Fruit fly (Drosophila melanogaster) whole organism, embryonic: ENCODE results near the gene fan.

ENCODE experiments used
- Aef1 ChIP-seq: fragments of 200-800 bp; sonication (Bioruptor generic); IDR thresholded peaks from 3 replicates; pipeline ENCODE4 v1.3.6; 2022; ENCODE audit warnings: missing biosample characterization, missing genetic modification characterization
- BEAF-32 ChIP-seq: fragments of 200-800 bp; sonication (Bioruptor generic); optimal IDR thresholded peaks from 3 replicates; lab custom pipeline; 2017; ENCODE audit warnings: missing biosample characterization, missing genetic modification characterization, mild to moderate bottlenecking, moderate library complexity, missing genetic modification reagents
- CG11247 ChIP-seq: fragments of 200-800 bp; sonication (Bioruptor generic); IDR thresholded peaks from 2 replicates; pipeline ENCODE4 v1.3.6; 2022; ENCODE audit warnings: missing biosample characterization, missing genetic modification characterization
- CG11696 ChIP-seq: fragments of 200-800 bp; sonication (Bioruptor generic); IDR thresholded peaks from 2 replicates; pipeline ENCODE4 v1.3.6; 2022; ENCODE audit warnings: missing biosample characterization, missing genetic modification characterization
- CG12219 ChIP-seq: fragments of 200-800 bp; sonication (Bioruptor generic); optimal IDR thresholded peaks from 3 replicates; lab custom pipeline; 2018; ENCODE audit warnings: missing biosample characterization, mild to moderate bottlenecking, missing genetic modification characterization
- CG12299 ChIP-seq: fragments of 200-800 bp; sonication (Bioruptor generic); optimal IDR thresholded peaks from 2 replicates; lab custom pipeline; 2018; ENCODE audit warnings: missing biosample characterization, mild to moderate bottlenecking, missing genetic modification characterization
- CG13424 ChIP-seq: fragments of 200-800 bp; sonication (Bioruptor generic); optimal IDR thresholded peaks from 2 replicates; lab custom pipeline; 2019; ENCODE audit warnings: missing biosample characterization, mild to moderate bottlenecking, missing genetic modification characterization, moderate library complexity
- CG14441 ChIP-seq: fragments of 200-800 bp; sonication (Bioruptor generic); IDR thresholded peaks from 2 replicates; pipeline ENCODE4 v1.3.6; 2022; ENCODE audit warnings: missing biosample characterization, missing genetic modification characterization
- CG15011 ChIP-seq: fragments of 200-800 bp; sonication (Bioruptor generic); optimal IDR thresholded peaks from 3 replicates; lab custom pipeline; 2018; ENCODE audit warnings: missing biosample characterization, mild to moderate bottlenecking, missing genetic modification characterization
- CG15479 ChIP-seq: fragments of 200-800 bp; sonication (Bioruptor generic); optimal IDR thresholded peaks from 3 replicates; lab custom pipeline; 2019; ENCODE audit warnings: missing biosample characterization, mild to moderate bottlenecking, missing genetic modification characterization, moderate library complexity
- CG15601 ChIP-seq: fragments of 200-800 bp; sonication (Bioruptor generic); optimal IDR thresholded peaks from 3 replicates; lab custom pipeline; 2019; ENCODE audit warnings: missing biosample characterization, mild to moderate bottlenecking, missing genetic modification characterization, moderate library complexity
- CG1603 ChIP-seq: fragments of 200-800 bp; sonication (Bioruptor generic); optimal IDR thresholded peaks from 2 replicates; lab custom pipeline; 2019; ENCODE audit warnings: missing biosample characterization, mild to moderate bottlenecking, missing genetic modification characterization, moderate library complexity
- CG1647 ChIP-seq: fragments of 200-800 bp; sonication (Bioruptor generic); optimal IDR thresholded peaks from 3 replicates; lab custom pipeline; 2016; ENCODE audit warnings: missing biosample characterization, missing genetic modification characterization
- CG17829 ChIP-seq: fragments of 200-800 bp; optimal IDR thresholded peaks from 2 replicates; lab custom pipeline; 2019; ENCODE audit warnings: missing biosample characterization, mild to moderate bottlenecking, missing genetic modification characterization, moderate library complexity
- CG17912 ChIP-seq: fragments of 200-800 bp; sonication (Bioruptor generic); optimal IDR thresholded peaks from 2 replicates; lab custom pipeline; 2018; ENCODE audit warnings: missing biosample characterization, mild to moderate bottlenecking, missing genetic modification characterization
- CG2875 ChIP-seq: fragments of 200-800 bp; sonication (Bioruptor generic); optimal IDR thresholded peaks from 2 replicates; lab custom pipeline; 2017; ENCODE audit warnings: missing biosample characterization, mild to moderate bottlenecking, missing genetic modification characterization, missing genetic modification reagents
- CG31388 ChIP-seq: fragments of 200-800 bp; sonication (Bioruptor generic); optimal IDR thresholded peaks from 2 replicates; lab custom pipeline; 2016; ENCODE audit warnings: missing biosample characterization, missing genetic modification characterization
- CG3281 ChIP-seq: fragments of 200-800 bp; sonication (Bioruptor generic); optimal IDR thresholded peaks from 3 replicates; lab custom pipeline; 2017; ENCODE audit warnings: missing biosample characterization, mild to moderate bottlenecking, missing genetic modification characterization
- CG4328 ChIP-seq: fragments of 200-800 bp; sonication (Bioruptor generic); optimal IDR thresholded peaks from 3 replicates; lab custom pipeline; 2017; ENCODE audit warnings: missing biosample characterization, missing genetic modification reagents, missing genetic modification characterization
- CG6654 ChIP-seq: fragments of 200-800 bp; sonication (Bioruptor generic); optimal IDR thresholded peaks from 2 replicates; lab custom pipeline; 2017; ENCODE audit warnings: missing biosample characterization, mild to moderate bottlenecking, missing genetic modification characterization
- CG6854 ChIP-seq: fragments of 200-800 bp; sonication (Bioruptor generic); optimal IDR thresholded peaks from 3 replicates; lab custom pipeline; 2017; ENCODE audit warnings: missing biosample characterization, mild to moderate bottlenecking, missing genetic modification characterization
- CG7987 ChIP-seq: fragments of 200-800 bp; sonication (Bioruptor generic); optimal IDR thresholded peaks from 2 replicates; lab custom pipeline; 2018; ENCODE audit warnings: missing biosample characterization, mild to moderate bottlenecking, missing genetic modification characterization, moderate library complexity
- CG9797 ChIP-seq: fragments of 200-800 bp; sonication (Bioruptor generic); optimal IDR thresholded peaks from 3 replicates; lab custom pipeline; 2018; ENCODE audit warnings: missing biosample characterization, mild to moderate bottlenecking, missing genetic modification characterization
- D19B ChIP-seq: fragments of 200-800 bp; sonication (Bioruptor generic); optimal IDR thresholded peaks from 2 replicates; lab custom pipeline; 2017; ENCODE audit warnings: missing biosample characterization, mild to moderate bottlenecking, missing genetic modification characterization
- Dek ChIP-seq: fragments of 200-800 bp; sonication (Bioruptor generic); optimal IDR thresholded peaks from 3 replicates; lab custom pipeline; 2019; ENCODE audit warnings: missing biosample characterization, mild to moderate bottlenecking, missing genetic modification characterization, moderate library complexity
- Max ChIP-seq: fragments of 200-800 bp; sonication (Bioruptor generic); optimal IDR thresholded peaks from 2 replicates; lab custom pipeline; 2016; ENCODE audit warnings: missing biosample characterization, mild to moderate bottlenecking, missing genetic modification characterization
- NFAT ChIP-seq: fragments of 200-800 bp; sonication (Bioruptor generic); IDR thresholded peaks from 2 replicates; pipeline ENCODE4 v1.3.6; 2022; ENCODE audit warnings: missing biosample characterization, missing genetic modification characterization
- Pdp1 ChIP-seq, 2 experiments: fragments of 200-800 bp; sonication (Bioruptor generic); optimal IDR thresholded peaks; 3 replicates each; lab custom pipeline; 2016; ENCODE audit warnings: missing biosample characterization in 2 of 2, missing genetic modification characterization in 2 of 2, mild to moderate bottlenecking in 1 of 2, moderate library complexity in 1 of 2
- Ravus ChIP-seq: fragments of 200-800 bp; sonication (Bioruptor generic); IDR thresholded peaks from 2 replicates; pipeline ENCODE4 v1.3.6; 2022; ENCODE audit warnings: missing biosample characterization, missing genetic modification characterization
- TFAM ChIP-seq: fragments of 200-800 bp; sonication (Bioruptor generic); optimal IDR thresholded peaks from 2 replicates; lab custom pipeline; 2017; ENCODE audit warnings: missing biosample characterization, missing genetic modification characterization, inconsistent platforms
- ase ChIP-seq: fragments of 200-800 bp; sonication (Bioruptor generic); IDR thresholded peaks from 3 replicates; pipeline ENCODE4 v1.3.6; 2022; ENCODE audit warnings: missing biosample characterization, missing genetic modification characterization
- cas ChIP-seq: fragments of 200-800 bp; sonication (Bioruptor generic); IDR thresholded peaks from 2 replicates; pipeline ENCODE4 v1.3.6; 2022; ENCODE audit warnings: missing biosample characterization, missing genetic modification characterization
- caup ChIP-seq: fragments of 200-800 bp; sonication (Bioruptor generic); optimal IDR thresholded peaks from 3 replicates; lab custom pipeline; 2017; ENCODE audit warnings: missing biosample characterization, mild to moderate bottlenecking, missing genetic modification characterization, moderate library complexity; ENCODE audit not compliant: severe bottlenecking
- cg ChIP-seq: fragments of 200-800 bp; sonication (Bioruptor generic); optimal IDR thresholded peaks from 3 replicates; lab custom pipeline; 2019; ENCODE audit warnings: missing biosample characterization, mild to moderate bottlenecking, missing genetic modification characterization, moderate library complexity
- cwo ChIP-seq: fragments of 200-800 bp; sonication (Bioruptor generic); optimal IDR thresholded peaks from 3 replicates; lab custom pipeline; 2017; ENCODE audit warnings: missing biosample characterization, missing genetic modification characterization, mild to moderate bottlenecking, moderate library complexity, missing genetic modification reagents
- fd102C ChIP-seq: fragments of 200-800 bp; sonication (Bioruptor generic); optimal IDR thresholded peaks from 2 replicates; lab custom pipeline; 2018; ENCODE audit warnings: missing biosample characterization, mild to moderate bottlenecking, missing genetic modification characterization, moderate library complexity
- fd96Cb ChIP-seq: fragments of 200-800 bp; sonication (Bioruptor generic); optimal IDR thresholded peaks from 2 replicates; lab custom pipeline; 2018; ENCODE audit warnings: missing biosample characterization, mild to moderate bottlenecking, missing genetic modification characterization, moderate library complexity
- hth ChIP-seq: fragments of >200 bp; optimal IDR thresholded peaks from 2 replicates; lab custom pipeline; 2017; ENCODE audit warnings: inconsistent platforms
- lola ChIP-seq, 3 experiments: fragments of >200 bp in 2 of 3; fragments of 200-800 bp in 1 of 3; sonication (Bioruptor generic) in 1 of 3; optimal IDR thresholded peaks; 2 replicates each; lab custom pipeline; 2017 to 2019; ENCODE audit warnings: missing biosample characterization in 3 of 3, missing genetic modification characterization in 3 of 3, mild to moderate bottlenecking in 1 of 3, moderate library complexity in 1 of 3
- nerfin-1 ChIP-seq: fragments of 200-800 bp; sonication (Bioruptor generic); optimal IDR thresholded peaks from 3 replicates; lab custom pipeline; 2019; ENCODE audit warnings: missing biosample characterization, mild to moderate bottlenecking, missing genetic modification characterization, moderate library complexity
- onecut ChIP-seq: fragments of 200-800 bp; sonication (Bioruptor generic); IDR thresholded peaks from 2 replicates; pipeline ENCODE4 v1.3.6; 2022; ENCODE audit warnings: missing biosample characterization, missing genetic modification characterization
- pan ChIP-seq, 4 experiments: fragments of >200 bp in 3 of 4; fragments of 200-800 bp in 1 of 4; sonication (Bioruptor generic) in 1 of 4; optimal IDR thresholded peaks in 3 of 4; IDR thresholded peaks in 1 of 4; 2 replicates each; pipeline versions ENCODE4 v1.3.6 to Lab custom; 2017 to 2022; ENCODE audit warnings: missing biosample characterization in 2 of 4, missing genetic modification characterization in 2 of 4, mixed read lengths in 1 of 4
- peb ChIP-seq: fragments of 200-800 bp; sonication (Bioruptor generic); IDR thresholded peaks from 2 replicates; pipeline ENCODE4 v1.3.6; 2022; ENCODE audit warnings: missing biosample characterization, missing genetic modification characterization
- salm ChIP-seq: fragments of 200-800 bp; sonication (Bioruptor generic); optimal IDR thresholded peaks from 2 replicates; lab custom pipeline; 2018; ENCODE audit warnings: missing biosample characterization, mild to moderate bottlenecking, missing genetic modification characterization
- slbo ChIP-seq: fragments of 200-800 bp; sonication (Bioruptor generic); IDR thresholded peaks from 2 replicates; pipeline ENCODE4 v1.3.6; 2022; ENCODE audit warnings: missing biosample characterization, missing genetic modification characterization
- trem ChIP-seq: fragments of 200-800 bp; optimal IDR thresholded peaks from 3 replicates; lab custom pipeline; 2019; ENCODE audit warnings: missing biosample characterization, mild to moderate bottlenecking, missing genetic modification characterization, moderate library complexity
- unpg ChIP-seq: fragments of 200-800 bp; sonication (Bioruptor generic); optimal IDR thresholded peaks from 3 replicates; lab custom pipeline; 2018; ENCODE audit warnings: missing biosample characterization, mild to moderate bottlenecking, missing genetic modification characterization, moderate library complexity

The fan gene

dm6 chr3L:8153206-8153996, 44.5 kb downstream of the fan start (continued):
- peak; percentile 40 for TF ChIP-seq unpg (GFP tag; lab: Kevin White, UChicago)
- TF ChIP-seq CG31388 (GFP tag; lab: Kevin White, UChicago) = no peak
- peak; percentile 18 for TF ChIP-seq CG4328
- TF ChIP-seq Dek (tag; lab: Kevin White, UChicago) = no peak
- no peak for TF ChIP-seq Ravus
- peak; percentile 30 for TF ChIP-seq CG12219 (GFP tag; lab: Kevin White, UChicago)
- TF ChIP-seq CG17829 (tag; lab: Kevin White, UChicago) = no peak
- TF ChIP-seq NFAT (GFP tag; lab: Robert Waterston, UW) = no peak
- TF ChIP-seq CG2875 (GFP tag; lab: Kevin White, UChicago) = peak; percentile 59
- peak; percentile 65 for TF ChIP-seq CG13424 (tag; lab: Kevin White, UChicago)
- peak; percentile 46; the same call in 1 of the 3 replicates for TF ChIP-seq Aef1 (GFP tag; lab: Robert Waterston, UW)
- TF ChIP-seq CG15601 (tag; lab: Kevin White, UChicago) = no peak
- TF ChIP-seq CG1603 (tag; lab: Kevin White, UChicago) = peak; percentile 63
- no peak for TF ChIP-seq cas (GFP tag; lab: Robert Waterston, UW)
- TF ChIP-seq cg (GFP tag; lab: Kevin White, UChicago) = peak; percentile 72
- TF ChIP-seq fd102C (GFP tag; lab: Kevin White, UChicago) = no peak
- TF ChIP-seq CG12299 (tag; lab: Kevin White, UChicago) = no peak
- no peak; the same call in 1 of the 2 replicates for TF ChIP-seq peb (GFP tag; lab: Robert Waterston, UW)
- TF ChIP-seq CG15479 (GFP tag; lab: Kevin White, UChicago) = no peak
- no peak for TF ChIP-seq CG6854
- TF ChIP-seq CG9797 (GFP tag; lab: Kevin White, UChicago) = no peak
- no peak for TF ChIP-seq TFAM (GFP tag; lab: Kevin White, UChicago)
- no peak for TF ChIP-seq BEAF-32 (GFP tag; lab: Kevin White, UChicago)
- no peak for TF ChIP-seq CG11696
- TF ChIP-seq CG11247 (GFP tag; lab: Robert Waterston, UW) = no peak; the same call in 1 of the 2 replicates
- peak; percentile 66 for TF ChIP-seq CG14441 (GFP tag; lab: Robert Waterston, UW)
- no peak for TF ChIP-seq caup (GFP tag; lab: Kevin White, UChicago)
- TF ChIP-seq salm (tag; lab: Kevin White, UChicago) = peak; percentile 1
- TF ChIP-seq CG3281 (GFP tag; lab: Kevin White, UChicago) = peak; percentile 22
- peak; percentile 44; the same call in 1 of the 2 replicates for TF ChIP-seq onecut (GFP tag; lab: Robert Waterston, UW)
- TF ChIP-seq hth (lab: Kevin White, UChicago) = no peak
- TF ChIP-seq pan (optimal IDR thresholded peaks at IDR 0.05; lab: Kevin White, UChicago) = no peak
- TF ChIP-seq pan (GFP tag; optimal IDR thresholded peaks at IDR 0.05 in 1 of 2, IDR thresholded peaks at IDR 0.05 in 1 of 2) = peak in 1 of 2 experiments; percentile 69
- TF ChIP-seq Max = peak; percentile 29
- no peak for TF ChIP-seq lola (GFP tag; optimal IDR thresholded peaks at IDR 0.05; lab: Kevin White, UChicago)
- peak; percentile 20 for TF ChIP-seq nerfin-1 (tag; lab: Kevin White, UChicago)
- peak; percentile 4 for TF ChIP-seq CG15011 (GFP tag; lab: Kevin White, UChicago)
- TF ChIP-seq CG1647 (GFP tag; lab: Kevin White, UChicago) = peak; percentile 54
- peak; percentile 51 for TF ChIP-seq slbo
- no peak for TF ChIP-seq trem (tag; lab: Kevin White, UChicago)
- TF ChIP-seq CG7987 = no peak
- peak; percentile 7 for TF ChIP-seq cwo
- TF ChIP-seq CG6654 = peak; percentile 2
- TF ChIP-seq fd96Cb (tag; lab: Kevin White, UChicago) = peak; percentile 63
- TF ChIP-seq CG17912 (GFP tag; lab: Kevin White, UChicago) = no peak
- peak in 1 of 2 experiments; percentile 63 for TF ChIP-seq Pdp1 (GFP tag; optimal IDR thresholded peaks at IDR 0.05; lab: Kevin White, UChicago)
- TF ChIP-seq ase (GFP tag; lab: Robert Waterston, UW) = peak; percentile 60; the same call in 1 of the 3 replicates
- TF ChIP-seq D19B = no peak
